Worm (Caenorhabditis elegans) whole organism, late embryonic: Measurements from ENCODE around the gene droe-8.
"Not testable (repeated sequence)": the region's sequence is repeated elsewhere in the genome, so short reads cannot be mapped to it uniquely, and the experiment has no call there.

Source experiments
- F13H6.1 ChIP-seq: sonication (generic microtip); optimal IDR thresholded peaks from 2 replicates; lab custom pipeline; 2016; ENCODE audit warnings: missing genetic modification characterization, missing compliant biosample characterization
- K02D7.2 ChIP-seq: sonication (generic microtip); optimal IDR thresholded peaks from 2 replicates; lab custom pipeline; 2017; ENCODE audit warnings: mild to moderate bottlenecking, missing genetic modification characterization, missing compliant biosample characterization
- K09A11.1 ChIP-seq: sonication (generic microtip); optimal IDR thresholded peaks from 2 replicates; lab custom pipeline; 2017; ENCODE audit warnings: antibody characterized with exemption, mild to moderate bottlenecking, missing genetic modification characterization, missing compliant biosample characterization; ENCODE audit not compliant: insufficient read depth
- T23F11.4 ChIP-seq: fragments of 200-800 bp; sonication (Bioruptor generic); optimal IDR thresholded peaks from 2 replicates; lab custom pipeline; 2018; ENCODE audit warnings: mild to moderate bottlenecking, missing genetic modification characterization, missing compliant biosample characterization
- Y22D7AL.16 ChIP-seq: sonication (generic microtip); optimal IDR thresholded peaks from 2 replicates; lab custom pipeline; 2016; ENCODE audit warnings: missing genetic modification characterization, missing compliant biosample characterization
- ceh-14 ChIP-seq: sonication (generic microtip); optimal IDR thresholded peaks from 2 replicates; lab custom pipeline; 2016; ENCODE audit warnings: missing genotype, missing genetic modification characterization, missing compliant biosample characterization
- ceh-18 ChIP-seq: sonication (generic microtip); optimal IDR thresholded peaks from 2 replicates; lab custom pipeline; 2016; ENCODE audit warnings: missing genetic modification characterization, missing compliant biosample characterization
- ceh-30 ChIP-seq: fragments of 150-350 bp; optimal IDR thresholded peaks from 2 replicates; lab custom pipeline; 2014; ENCODE audit warnings: missing biosample characterization, missing genetic modification characterization
- ceh-31 ChIP-seq: sonication (generic microtip); optimal IDR thresholded peaks from 2 replicates; lab custom pipeline; 2016; ENCODE audit warnings: missing genetic modification characterization, missing compliant biosample characterization
- ceh-34 ChIP-seq: sonication (generic microtip); optimal IDR thresholded peaks from 2 replicates; lab custom pipeline; 2016; ENCODE audit warnings: mild to moderate bottlenecking, missing genetic modification characterization, missing compliant biosample characterization
- ceh-48 ChIP-seq: sonication (generic microtip); optimal IDR thresholded peaks from 2 replicates; lab custom pipeline; 2016; ENCODE audit warnings: missing genetic modification characterization, inconsistent platforms, missing compliant biosample characterization
- ceh-6 ChIP-seq: fragments of 200-800 bp; sonication (Bioruptor generic); optimal IDR thresholded peaks from 2 replicates; lab custom pipeline; 2018; ENCODE audit warnings: mild to moderate bottlenecking, missing genetic modification characterization, missing compliant biosample characterization
- ceh-9 ChIP-seq: sonication (generic microtip); optimal IDR thresholded peaks from 2 replicates; lab custom pipeline; 2016; ENCODE audit warnings: mild to moderate bottlenecking, missing genetic modification characterization, inconsistent platforms, missing compliant biosample characterization
- dve-1 ChIP-seq: sonication (generic microtip); optimal IDR thresholded peaks from 2 replicates; lab custom pipeline; 2017; ENCODE audit warnings: antibody characterized with exemption, mild to moderate bottlenecking, missing genetic modification characterization, missing compliant biosample characterization
- elt-4 ChIP-seq: sonication (generic microtip); optimal IDR thresholded peaks from 2 replicates; lab custom pipeline; 2016; ENCODE audit warnings: missing genetic modification characterization, missing compliant biosample characterization
- fkh-6 ChIP-seq: sonication (generic microtip); optimal IDR thresholded peaks from 2 replicates; lab custom pipeline; 2016; ENCODE audit warnings: missing genetic modification characterization, missing compliant biosample characterization
- gmeb-2 ChIP-seq: sonication (generic microtip); optimal IDR thresholded peaks from 2 replicates; lab custom pipeline; 2016; ENCODE audit warnings: missing genetic modification characterization, inconsistent platforms, missing compliant biosample characterization
- hlh-13 ChIP-seq: fragments of 200-800 bp; sonication (Bioruptor generic); optimal IDR thresholded peaks from 2 replicates; lab custom pipeline; 2018; ENCODE audit warnings: mild to moderate bottlenecking, missing genetic modification characterization, missing compliant biosample characterization
- lim-6 ChIP-seq: sonication (generic microtip); optimal IDR thresholded peaks from 2 replicates; lab custom pipeline; 2016; ENCODE audit warnings: missing genetic modification characterization, missing compliant biosample characterization
- lin-11 ChIP-seq: fragments of 200-800 bp; sonication (Bioruptor generic); optimal IDR thresholded peaks from 2 replicates; lab custom pipeline; 2018; ENCODE audit warnings: mild to moderate bottlenecking, missing genetic modification characterization, missing compliant biosample characterization
- madf-2 ChIP-seq: sonication (generic microtip); optimal IDR thresholded peaks from 2 replicates; lab custom pipeline; 2017; ENCODE audit warnings: missing genetic modification characterization, missing compliant biosample characterization
- nfya-1 ChIP-seq: sonication (generic microtip); optimal IDR thresholded peaks from 2 replicates; lab custom pipeline; 2017; ENCODE audit warnings: missing genetic modification characterization, mild to moderate bottlenecking, missing compliant biosample characterization, antibody characterized with exemption, moderate library complexity
- nhr-11 ChIP-seq: fragments of 150-350 bp; optimal IDR thresholded peaks from 2 replicates; lab custom pipeline; 2014; ENCODE audit warnings: missing biosample characterization, missing genetic modification characterization
- nhr-232 ChIP-seq: sonication (generic microtip); optimal IDR thresholded peaks from 2 replicates; lab custom pipeline; 2016; ENCODE audit warnings: missing genetic modification characterization, missing compliant biosample characterization
- npax-4 ChIP-seq: sonication (generic microtip); optimal IDR thresholded peaks from 2 replicates; lab custom pipeline; 2016; ENCODE audit warnings: missing genetic modification characterization, missing compliant biosample characterization
- odd-2 ChIP-seq: sonication (generic microtip); optimal IDR thresholded peaks from 2 replicates; lab custom pipeline; 2017; ENCODE audit warnings: antibody characterized with exemption, mild to moderate bottlenecking, missing genetic modification characterization, missing compliant biosample characterization
- pag-3 ChIP-seq: sonication (generic microtip); optimal IDR thresholded peaks from 2 replicates; lab custom pipeline; 2016; ENCODE audit warnings: missing compliant biosample characterization, missing genetic modification characterization, borderline replicate concordance
- pat-9 ChIP-seq: fragments of 200-800 bp; sonication (Bioruptor generic); optimal IDR thresholded peaks from 2 replicates; lab custom pipeline; 2018; ENCODE audit warnings: mild to moderate bottlenecking, missing genetic modification characterization, moderate library complexity, missing compliant biosample characterization
- pha-2 ChIP-seq: sonication (generic microtip); optimal IDR thresholded peaks from 2 replicates; lab custom pipeline; 2017; ENCODE audit warnings: mild to moderate bottlenecking, missing genetic modification characterization, missing compliant biosample characterization
- pros-1 ChIP-seq: fragments of 150-350 bp; optimal IDR thresholded peaks from 2 replicates; lab custom pipeline; 2014; ENCODE audit warnings: missing biosample characterization, missing genetic modification reagents, missing genetic modification characterization
- ref-2 ChIP-seq: sonication (generic microtip); optimal IDR thresholded peaks from 2 replicates; lab custom pipeline; 2016; ENCODE audit warnings: missing genetic modification characterization, missing compliant biosample characterization
- rnt-1 ChIP-seq: sonication (generic microtip); optimal IDR thresholded peaks from 2 replicates; lab custom pipeline; 2016; ENCODE audit warnings: missing genetic modification characterization, missing compliant biosample characterization
- sox-2 ChIP-seq: fragments of 200-800 bp; sonication (Bioruptor generic); IDR thresholded peaks from 2 replicates; pipeline ENCODE4 v1.3.6; 2022; ENCODE audit warnings: missing genetic modification reagents, missing genetic modification characterization, missing compliant biosample characterization
- tbx-2 ChIP-seq: sonication (generic microtip); optimal IDR thresholded peaks from 2 replicates; lab custom pipeline; 2016; ENCODE audit warnings: missing genetic modification characterization, missing compliant biosample characterization
- ttx-3 ChIP-seq: sonication (generic microtip); optimal IDR thresholded peaks from 2 replicates; lab custom pipeline; 2016; ENCODE audit warnings: missing genetic modification reagents, missing genetic modification characterization, missing compliant biosample characterization
- unc-3 ChIP-seq, 2 experiments: fragments of 200-800 bp in 1 of 2; sonication (Bioruptor generic) in 1 of 2; sonication (generic microtip) in 1 of 2; conservative IDR thresholded peaks in 1 of 2; optimal IDR thresholded peaks in 1 of 2; 2 replicates each; pipeline versions ENCODE4 v1.3.6 to Lab custom; 2016 to 2022; ENCODE audit warnings: missing compliant biosample characterization in 2 of 2, missing genetic modification characterization in 2 of 2, missing genetic modification reagents in 1 of 2
- unc-86 ChIP-seq: sonication (generic microtip); optimal IDR thresholded peaks from 2 replicates; lab custom pipeline; 2016; ENCODE audit warnings: missing genetic modification characterization, missing compliant biosample characterization
- zip-5 ChIP-seq: sonication (generic microtip); optimal IDR thresholded peaks from 2 replicates; lab custom pipeline; 2016; ENCODE audit warnings: missing genetic modification characterization, missing compliant biosample characterization

Gene droe-8

DNA sequence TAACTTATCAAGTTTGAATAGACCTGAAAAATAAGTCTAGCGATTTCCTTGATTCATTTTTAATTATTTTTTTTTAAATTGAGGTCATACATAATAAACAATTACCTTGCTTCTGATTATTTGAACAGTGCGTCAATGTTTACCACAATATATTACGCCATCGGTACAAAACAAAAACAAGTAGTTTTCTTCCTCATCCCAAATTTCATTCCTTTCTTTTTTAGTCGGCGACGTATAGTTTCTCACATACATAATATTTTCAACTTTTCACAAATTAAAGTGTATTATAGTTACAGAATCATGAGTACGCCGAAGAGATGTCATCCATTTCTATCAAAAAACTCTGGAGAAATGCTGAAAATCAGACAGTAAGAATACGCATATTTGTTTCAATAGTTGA, at the start of gene droe-8:
TSS of gene droe-8 (plus strand) at position 301 of the 400 bp plus-strand sequence.
- TF ChIP-seq ceh-6; rnt-1 (tag; lab: Kevin White, UChicago); ceh-30 (tag; lab: Kevin White, UChicago): not testable (repeated sequence)

DNA sequence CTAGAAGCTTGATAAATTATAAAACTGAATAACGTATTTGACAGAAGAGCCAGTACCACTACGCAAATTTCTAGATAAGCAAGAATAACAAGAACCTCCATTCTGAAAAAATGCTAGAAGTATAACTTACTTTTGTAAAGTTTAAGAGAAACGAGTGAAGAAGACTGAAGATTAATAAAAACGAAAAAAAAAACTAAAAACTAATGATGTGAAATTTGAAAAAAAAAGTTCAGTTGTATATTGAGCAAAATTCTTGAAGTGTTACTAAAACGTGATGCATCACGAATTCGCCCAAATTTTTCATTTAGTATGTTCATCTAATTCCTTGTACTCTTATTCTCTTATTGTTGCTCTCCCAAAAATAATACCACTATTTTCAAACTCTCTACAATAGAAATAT, 49.1 kb upstream of the droe-8 start, which contains the start of gene ZC190.6:
TSS of gene ZC190.6 (minus strand) at position 101 of the 400 bp plus-strand sequence.
- TF ChIP-seq ceh-34 (tag; lab: Kevin White, UChicago) (no peak), K02D7.2 (tag; lab: Kevin White, UChicago) (no peak), elt-4 (tag; lab: Kevin White, UChicago) (no peak), madf-2 (tag; lab: Kevin White, UChicago) (no peak), pag-3 (no peak), nhr-11 (tag; lab: Kevin White, UChicago) (no peak), ceh-31 (tag; lab: Kevin White, UChicago) (no peak), ceh-48 (tag; lab: Kevin White, UChicago) (no peak), pros-1 (no peak), gmeb-2 (tag; lab: Kevin White, UChicago) (no peak), npax-4 (tag; lab: Kevin White, UChicago) (no peak), ceh-30 (tag; lab: Kevin White, UChicago) (no peak)

DNA sequence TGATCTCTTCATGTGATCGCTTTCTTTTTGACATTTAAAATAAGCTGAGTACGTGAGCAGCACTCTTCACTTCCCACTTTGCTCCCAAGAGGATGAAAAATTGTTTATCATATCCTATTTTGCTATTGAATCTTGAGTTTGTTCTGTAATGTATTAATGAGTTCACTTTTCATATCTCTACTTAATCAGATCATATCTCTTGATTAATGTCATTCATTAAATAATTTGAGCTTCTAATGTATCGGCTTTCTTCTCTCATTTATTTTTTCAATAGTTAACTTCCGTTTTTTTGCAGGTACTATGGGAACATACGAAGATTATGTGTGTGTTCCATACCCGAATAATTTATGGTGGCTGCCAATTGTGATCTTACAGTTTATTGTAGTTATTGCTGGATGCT, 45.3 kb upstream of the droe-8 start, which contains the start of gene ZC190.2:
TSS of gene ZC190.2 (plus strand) at position 301 of the 400 bp plus-strand sequence.
- TF ChIP-seq rnt-1 (tag; lab: Kevin White, UChicago) (no peak), unc-86 (tag; lab: Kevin White, UChicago) (no peak), K09A11.1 (no peak), ceh-6 (no peak), hlh-13 (GFP tag; lab: Kevin White, UChicago) (no peak), nfya-1 (tag; lab: Kevin White, UChicago) (no peak), ceh-14 (tag; lab: Kevin White, UChicago) (no peak), lin-11 (tag; lab: Kevin White, UChicago) (no peak), lim-6 (tag; lab: Kevin White, UChicago) (no peak)
- TF ChIP-seq, all 69 proteins: peak for 0

DNA sequence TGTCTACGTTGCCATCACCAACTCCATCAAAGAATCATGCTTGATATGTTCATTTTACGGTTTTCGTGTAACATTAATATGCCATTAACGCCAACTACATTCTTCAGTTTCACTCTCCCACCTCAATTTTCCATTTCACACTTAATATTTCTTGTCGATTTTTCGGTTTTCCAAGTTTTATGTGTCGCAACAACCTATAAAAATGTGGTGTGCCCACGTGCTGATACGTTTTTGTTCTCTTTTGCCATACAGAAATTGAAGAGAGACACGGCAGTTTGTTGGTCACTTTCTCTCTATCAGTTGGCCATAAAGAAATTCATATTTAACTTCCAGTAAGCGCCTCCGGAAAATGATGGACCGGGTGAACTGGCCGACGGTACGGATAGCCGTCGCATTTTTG, 43.6 kb upstream of the droe-8 start, which contains the start of gene cln-3.3:
TSS of gene cln-3.3 (plus strand) at position 334 of the 400 bp plus-strand sequence.
- no peak for TF ChIP-seq ref-2
- TF ChIP-seq, all 69 proteins: peak for 0

DNA sequence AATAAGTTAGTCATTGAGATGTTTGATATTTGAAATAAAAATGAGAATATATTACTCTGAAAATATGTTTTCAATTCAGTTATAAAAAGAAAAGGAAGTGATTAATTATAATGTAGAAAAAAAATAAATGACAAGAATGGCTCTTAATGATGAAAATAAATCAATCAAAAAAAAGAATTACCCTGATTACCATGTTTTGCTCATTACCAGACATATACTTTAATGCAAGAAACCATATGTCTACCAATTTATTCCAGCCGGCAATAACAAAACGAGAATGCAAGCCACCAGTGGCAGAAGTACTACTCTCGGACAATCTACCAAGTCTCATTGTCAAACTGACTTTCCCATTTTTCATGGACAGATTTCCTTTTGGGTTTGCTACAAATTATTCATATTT, 42.5 kb upstream of the droe-8 start:
- no peak for TF ChIP-seq lim-6 (tag; lab: Kevin White, UChicago)
- TF ChIP-seq Y22D7AL.16 (tag; lab: Kevin White, UChicago), result no peak
- no peak for TF ChIP-seq nhr-232 (tag; lab: Kevin White, UChicago)
- no peak for TF ChIP-seq F13H6.1 (tag; lab: Kevin White, UChicago)
- no peak for TF ChIP-seq K02D7.2 (tag; lab: Kevin White, UChicago)
- TF ChIP-seq tbx-2 (tag; lab: Kevin White, UChicago), result no peak
- no peak for TF ChIP-seq unc-86 (tag; lab: Kevin White, UChicago)
- no peak for TF ChIP-seq gmeb-2 (tag; lab: Kevin White, UChicago)
- TF ChIP-seq pha-2 (tag; lab: Kevin White, UChicago), result no peak
- no peak for TF ChIP-seq pag-3

DNA sequence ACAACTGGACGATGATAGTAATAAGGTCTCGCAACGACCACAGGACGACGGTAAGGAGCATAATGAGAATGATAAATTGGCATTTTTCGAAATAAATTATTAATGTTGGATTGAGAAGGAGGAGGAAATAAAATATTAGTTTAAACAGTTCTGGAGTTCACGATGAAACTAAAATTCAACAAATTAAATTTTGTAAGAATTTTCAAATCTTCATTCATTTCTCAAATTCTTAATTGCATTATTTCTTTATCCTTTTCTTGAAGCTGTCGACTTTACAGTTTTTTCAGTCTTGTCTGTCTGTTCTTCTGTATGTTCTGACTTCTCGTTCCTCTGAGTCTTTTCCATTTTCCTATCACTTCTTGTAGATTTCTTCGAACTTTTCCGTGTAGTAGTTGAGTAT, 39.6 kb upstream of the droe-8 start, which contains the start of gene ZC190.7:
TSS of gene ZC190.7 (minus strand) at position 101 of the 400 bp plus-strand sequence.
- TF ChIP-seq odd-2, result no peak
- no peak for TF ChIP-seq ttx-3 (tag; lab: Kevin White, UChicago)
- TF ChIP-seq ceh-6, result no peak
- TF ChIP-seq ceh-34 (tag; lab: Kevin White, UChicago), result no peak
- no peak for TF ChIP-seq ceh-14 (tag; lab: Kevin White, UChicago)
- TF ChIP-seq lin-11 (tag; lab: Kevin White, UChicago), result no peak
- no peak for TF ChIP-seq unc-3 (GFP tag; conservative IDR thresholded peaks at IDR 0.05; lab: Robert Waterston, UW)
- TF ChIP-seq unc-3 (tag; optimal IDR thresholded peaks at IDR 0.05; lab: Kevin White, UChicago), result no peak
- no peak for TF ChIP-seq T23F11.4 (GFP tag; lab: Kevin White, UChicago)
- TF ChIP-seq dve-1 (tag; lab: Kevin White, UChicago), result no peak
- no peak for TF ChIP-seq ceh-9 (tag; lab: Kevin White, UChicago)
- TF ChIP-seq sox-2, result no peak
- TF ChIP-seq fkh-6 (tag; lab: Kevin White, UChicago), result no peak
- no peak for TF ChIP-seq unc-86 (tag; lab: Kevin White, UChicago)
- TF ChIP-seq npax-4 (tag; lab: Kevin White, UChicago), result no peak
- TF ChIP-seq zip-5 (tag; lab: Kevin White, UChicago), result no peak
- TF ChIP-seq ceh-48 (tag; lab: Kevin White, UChicago), result no peak
- TF ChIP-seq Y22D7AL.16 (tag; lab: Kevin White, UChicago), result no peak
- no peak for TF ChIP-seq pat-9 (tag; lab: Kevin White, UChicago)
- no peak for TF ChIP-seq ceh-18
- TF ChIP-seq K02D7.2 (tag; lab: Kevin White, UChicago), result no peak
